Worm (Caenorhabditis elegans): ENCODE results near the gene nphp-1.

- TF ChIP-seq nhr-12 (tag; optimal IDR thresholded peaks at IDR 0.05), result no peak
- no peak for TF ChIP-seq lsy-2 (tag; optimal IDR thresholded peaks at IDR 0.05)
- no peak for TF ChIP-seq unc-62 (GFP tag; optimal IDR thresholded peaks at IDR 0.05)
- no peak for TF ChIP-seq elt-3 (tag; optimal IDR thresholded peaks at IDR 0.05)
- no peak for TF ChIP-seq ceh-83 (GFP tag; optimal IDR thresholded peaks at IDR 0.05)
- no peak for TF ChIP-seq sptf-1 (tag; optimal IDR thresholded peaks at IDR 0.05)
- no peak for TF ChIP-seq ces-1 (GFP tag; optimal IDR thresholded peaks at IDR 0.05)
- no peak for TF ChIP-seq tbx-8 (GFP tag; optimal IDR thresholded peaks at IDR 0.05)
These were observed 5.6 kb upstream of the nphp-1 start, which contains the start of gene lact-3 for ce11 chrII:10657632-10658108.
